Worm (Caenorhabditis elegans): Measurements from ENCODE around the gene F49E12.10.

DNA sequence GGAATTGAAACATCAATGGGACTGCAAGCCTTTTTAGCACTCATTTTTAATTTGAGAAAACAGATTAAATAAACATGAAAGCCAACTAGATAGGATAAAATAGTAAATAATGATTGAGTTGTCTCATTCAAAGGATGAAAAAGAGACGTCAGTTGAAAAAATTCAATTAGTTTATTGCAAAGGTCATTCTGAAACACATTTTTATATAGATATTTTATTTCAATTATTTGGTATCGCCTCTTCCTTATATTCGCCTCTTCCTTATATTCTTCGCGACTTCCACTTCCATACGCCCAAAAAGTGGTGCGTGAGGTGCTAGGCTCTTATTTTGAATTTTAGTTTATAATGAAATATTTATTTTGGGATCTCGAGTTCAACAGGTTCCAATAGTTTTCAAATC is 44.2 kb downstream of the F49E12.10 start, which contains the start of gene acp-4:
- TF ChIP-seq ceh-36 (tag; optimal IDR thresholded peaks at IDR 0.05) (no peak), flt-1 (GFP tag; IDR thresholded peaks at IDR 0.05) (no peak), B0310.2 (tag; optimal IDR thresholded peaks at IDR 0.05) (no peak), ceh-13 (GFP tag; optimal IDR thresholded peaks at IDR 0.05) (no peak), ama-1 (optimal IDR thresholded peaks at IDR 0.05) (no peak), sea-1 (GFP tag; conservative IDR thresholded peaks at IDR 0.05) (no peak), tra-4 (tag; optimal IDR thresholded peaks at IDR 0.05) (no peak), tbx-37 (GFP tag; conservative IDR thresholded peaks at IDR 0.05) (no peak), pes-1 (GFP tag; IDR thresholded peaks at IDR 0.05) (no peak), ets-7 (tag; optimal IDR thresholded peaks at IDR 0.05) (no peak), scrt-1 (GFP tag; IDR thresholded peaks at IDR 0.05) (no peak)
